Worm (Caenorhabditis elegans): ENCODE results near the gene T23B5.3.

DNA sequence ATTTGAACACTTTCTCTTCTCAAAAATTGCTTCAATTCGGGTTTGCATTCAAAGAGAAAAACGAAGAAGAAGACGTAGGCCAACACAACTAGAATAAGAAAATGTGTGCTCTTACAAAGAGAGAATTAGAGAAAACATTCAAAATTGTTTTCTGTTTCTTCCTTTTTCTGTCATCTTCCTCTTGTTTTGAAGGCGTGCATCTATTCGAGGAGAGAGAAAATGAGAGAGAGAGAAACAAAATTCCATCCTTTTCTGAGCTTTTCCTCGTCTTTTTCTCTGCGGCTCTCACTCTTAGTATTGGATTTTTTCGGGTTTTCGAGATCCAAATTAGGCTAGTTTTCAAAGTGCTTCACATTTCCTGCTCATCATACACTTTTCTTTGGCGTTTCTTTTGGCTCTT is 36.9 kb upstream of the T23B5.3 start:
- no peak for TF ChIP-seq tbx-11 (GFP tag; IDR thresholded peaks at IDR 0.05)
- TF ChIP-seq flt-1 (GFP tag; IDR thresholded peaks at IDR 0.05), result no peak
- TF ChIP-seq pes-1 (GFP tag; IDR thresholded peaks at IDR 0.05), result no peak
- no peak for TF ChIP-seq tra-4 (tag; optimal IDR thresholded peaks at IDR 0.05)
